Worm (Caenorhabditis elegans) whole organism, L1 larva: ENCODE measurements around the gene paa-1.

Experiments used
- C34B4.2 ChIP-seq: sonication (generic microtip); optimal IDR thresholded peaks from 2 replicates; lab custom pipeline; 2017; ENCODE audit warnings: mild to moderate bottlenecking, missing genetic modification characterization, missing compliant biosample characterization
- alr-1 ChIP-seq: fragments of 200-800 bp; sonication (Bioruptor generic); optimal IDR thresholded peaks from 2 replicates; lab custom pipeline; 2018; ENCODE audit warnings: borderline replicate concordance, mild to moderate bottlenecking, missing genetic modification characterization, missing compliant biosample characterization
- blmp-1 ChIP-seq: fragments of 150-350 bp; optimal IDR thresholded peaks from 2 replicates; lab custom pipeline; 2014; ENCODE audit warnings: missing biosample characterization, missing genetic modification characterization
- ceh-82 ChIP-seq, 3 experiments: fragments of 150-350 bp in 1 of 3; sonication (generic microtip) in 2 of 3; optimal IDR thresholded peaks; 2 replicates each; lab custom pipeline; 2014 to 2017; ENCODE audit warnings: missing biosample characterization in 3 of 3, missing genetic modification characterization in 3 of 3
- ceh-88 ChIP-seq: fragments of 200-800 bp; sonication (Bioruptor generic); IDR thresholded peaks from 2 replicates; pipeline ENCODE4 v1.3.6; 2022; ENCODE audit warnings: missing genetic modification characterization, missing compliant biosample characterization
- ces-1 ChIP-seq: fragments of 150-350 bp; optimal IDR thresholded peaks from 2 replicates; lab custom pipeline; 2014; ENCODE audit warnings: missing biosample characterization, missing genetic modification reagents, missing genetic modification characterization
- efl-1 ChIP-seq, 4 experiments: fragments of 150-350 bp; optimal IDR thresholded peaks in 3 of 4; peaks in 1 of 4; 1 replicate in 1 of 4; 2 replicates in 3 of 4; lab custom pipeline; 2014; ENCODE audit warnings: missing biosample characterization in 2 of 4, missing genetic modification characterization in 2 of 4, missing genetic modification reagents in 2 of 4
- elt-3 ChIP-seq, 6 experiments: fragments of 150-350 bp in 1 of 6; sonication (generic microtip); optimal IDR thresholded peaks; 2 replicates each; lab custom pipeline; 2017 to 2018; ENCODE audit warnings: missing biosample characterization in 6 of 6, missing genetic modification characterization in 6 of 6, inconsistent platforms in 1 of 6
- ets-5 ChIP-seq: fragments of 200-800 bp; sonication (Bioruptor generic); IDR thresholded peaks from 2 replicates; pipeline ENCODE4 v1.3.6; 2022; ENCODE audit warnings: missing genetic modification characterization, missing compliant biosample characterization
- fkh-4 ChIP-seq: sonication (generic microtip); optimal IDR thresholded peaks from 2 replicates; lab custom pipeline; 2016; ENCODE audit warnings: missing compliant biosample characterization, missing genetic modification characterization, borderline replicate concordance
- fos-1 ChIP-seq: fragments of 150-350 bp; optimal IDR thresholded peaks from 2 replicates; lab custom pipeline; 2014; ENCODE audit warnings: missing biosample characterization, missing genetic modification characterization
- grh-1 ChIP-seq: fragments of 200-800 bp; sonication (Bioruptor generic); IDR thresholded peaks from 2 replicates; pipeline ENCODE4 v1.3.6; 2022; ENCODE audit warnings: missing genetic modification reagents, missing genetic modification characterization, missing compliant biosample characterization
- hlh-17 ChIP-seq: fragments of 200-800 bp; sonication (Bioruptor generic); optimal IDR thresholded peaks from 2 replicates; lab custom pipeline; 2018; ENCODE audit warnings: missing genetic modification characterization, mild to moderate bottlenecking, missing compliant biosample characterization, moderate library complexity, borderline replicate concordance
- hlh-4 ChIP-seq: sonication (generic microtip); optimal IDR thresholded peaks from 2 replicates; lab custom pipeline; 2016; ENCODE audit warnings: mild to moderate bottlenecking, missing genetic modification characterization, missing compliant biosample characterization
- hpl-2 ChIP-seq: fragments of 150-350 bp; optimal IDR thresholded peaks from 2 replicates; lab custom pipeline; 2014; ENCODE audit warnings: missing biosample characterization, missing genetic modification reagents, missing genetic modification characterization
- isw-1 ChIP-seq: fragments of 200-800 bp; sonication (Bioruptor generic); IDR thresholded peaks from 2 replicates; pipeline ENCODE4 v1.3.6; 2022; ENCODE audit warnings: missing genetic modification characterization, missing compliant biosample characterization
- jun-1 ChIP-seq: fragments of 150-350 bp; optimal IDR thresholded peaks from 2 replicates; lab custom pipeline; 2014; ENCODE audit warnings: missing biosample characterization, missing genetic modification reagents, missing genetic modification characterization
- lin-13 ChIP-seq: fragments of 150-350 bp; optimal IDR thresholded peaks from 2 replicates; lab custom pipeline; 2014; ENCODE audit warnings: missing biosample characterization, missing genetic modification reagents, missing genetic modification characterization
- lin-14 ChIP-seq: fragments of 200-800 bp; sonication (Bioruptor generic); optimal IDR thresholded peaks from 2 replicates; lab custom pipeline; 2018; ENCODE audit warnings: mild to moderate bottlenecking, missing genetic modification characterization, moderate library complexity, missing compliant biosample characterization
- lin-35 ChIP-seq, 2 experiments: fragments of 150-350 bp; optimal IDR thresholded peaks; 2 replicates each; lab custom pipeline; 2014; ENCODE audit warnings: missing biosample characterization in 2 of 2, missing genetic modification characterization in 2 of 2, missing genetic modification reagents in 2 of 2
- lin-39 ChIP-seq: fragments of 150-350 bp; optimal IDR thresholded peaks from 2 replicates; lab custom pipeline; 2014; ENCODE audit warnings: missing biosample characterization, missing genetic modification reagents, missing genetic modification characterization
- lsy-2 ChIP-seq, 2 experiments: fragments of 150-350 bp; optimal IDR thresholded peaks; 2 replicates each; lab custom pipeline; 2014; ENCODE audit warnings: missing biosample characterization in 2 of 2, missing genetic modification characterization in 2 of 2
- mab-9 ChIP-seq: fragments of 200-800 bp; sonication (Bioruptor generic); IDR thresholded peaks from 2 replicates; pipeline ENCODE4 v1.3.6; 2022; ENCODE audit warnings: missing genetic modification reagents, missing genetic modification characterization, missing compliant biosample characterization
- mef-2 ChIP-seq: fragments of 150-350 bp; optimal IDR thresholded peaks from 2 replicates; lab custom pipeline; 2014; ENCODE audit warnings: missing biosample characterization, missing genetic modification characterization
- mep-1 ChIP-seq: fragments of 150-350 bp; optimal IDR thresholded peaks from 2 replicates; lab custom pipeline; 2014; ENCODE audit warnings: missing biosample characterization, missing genetic modification characterization
- nhr-12 ChIP-seq: sonication (generic microtip); optimal IDR thresholded peaks from 2 replicates; lab custom pipeline; 2017; ENCODE audit warnings: missing biosample characterization, missing genetic modification characterization
- nhr-19 ChIP-seq: fragments of 200-800 bp; sonication (Bioruptor generic); conservative IDR thresholded peaks from 2 replicates; pipeline ENCODE4 v1.3.6; 2022; ENCODE audit warnings: missing genetic modification characterization, missing compliant biosample characterization
- nhr-237 ChIP-seq: fragments of 150-350 bp; optimal IDR thresholded peaks from 2 replicates; lab custom pipeline; 2014; ENCODE audit warnings: missing biosample characterization, missing genetic modification characterization
- nhr-90 ChIP-seq: sonication (generic microtip); optimal IDR thresholded peaks from 2 replicates; lab custom pipeline; 2016; ENCODE audit warnings: mild to moderate bottlenecking, missing genetic modification characterization, missing compliant biosample characterization; ENCODE audit not compliant: poor library complexity
- snpc-4 ChIP-seq: fragments of 150-350 bp; optimal IDR thresholded peaks from 2 replicates; lab custom pipeline; 2014; ENCODE audit warnings: missing biosample characterization, missing genetic modification characterization
- snu-23 ChIP-seq: sonication (generic microtip); optimal IDR thresholded peaks from 2 replicates; lab custom pipeline; 2016; ENCODE audit warnings: missing genetic modification characterization, missing compliant biosample characterization
- sox-4 ChIP-seq: sonication (generic microtip); optimal IDR thresholded peaks from 2 replicates; lab custom pipeline; 2016; ENCODE audit warnings: missing genetic modification characterization, missing compliant biosample characterization
- sup-37 ChIP-seq: fragments of 200-800 bp; sonication (Bioruptor generic); optimal IDR thresholded peaks from 2 replicates; lab custom pipeline; 2018; ENCODE audit warnings: mild to moderate bottlenecking, missing genetic modification characterization, missing compliant biosample characterization
- swsn-7 ChIP-seq: sonication (generic microtip); optimal IDR thresholded peaks from 2 replicates; lab custom pipeline; 2016; ENCODE audit warnings: missing genetic modification characterization, missing compliant biosample characterization
- tbx-2 ChIP-seq: sonication (generic microtip); optimal IDR thresholded peaks from 2 replicates; lab custom pipeline; 2016; ENCODE audit warnings: missing genetic modification characterization, missing compliant biosample characterization
- tlp-1 ChIP-seq: fragments of 150-350 bp; optimal IDR thresholded peaks from 2 replicates; lab custom pipeline; 2014; ENCODE audit warnings: missing biosample characterization, missing genetic modification characterization
- unc-130 ChIP-seq: fragments of 150-350 bp; optimal IDR thresholded peaks from 2 replicates; lab custom pipeline; 2017; ENCODE audit warnings: missing biosample characterization, missing genetic modification characterization, inconsistent platforms
- unc-30 ChIP-seq: sonication (generic microtip); optimal IDR thresholded peaks from 2 replicates; lab custom pipeline; 2017; ENCODE audit warnings: missing biosample characterization, missing genetic modification characterization
- vab-15 ChIP-seq: sonication (generic microtip); optimal IDR thresholded peaks from 2 replicates; lab custom pipeline; 2017; ENCODE audit warnings: missing genotype, mild to moderate bottlenecking, missing genetic modification characterization, missing compliant biosample characterization
- xbp-1 ChIP-seq: sonication (generic microtip); optimal IDR thresholded peaks from 2 replicates; lab custom pipeline; 2016; ENCODE audit warnings: missing genetic modification characterization, missing compliant biosample characterization
- ztf-11 ChIP-seq, 2 experiments: sonication (generic microtip); optimal IDR thresholded peaks; 2 replicates each; lab custom pipeline; 2016 to 2017; ENCODE audit warnings: missing genetic modification characterization in 2 of 2, missing biosample characterization in 1 of 2, missing compliant biosample characterization in 1 of 2

The paa-1 gene

ce11 chrIII:5424363-5424762, 26.2 kb upstream of the paa-1 start:
- TF ChIP-seq swsn-7 (tag; lab: Kevin White, UChicago) (no peak), blmp-1 (peak; percentile 36), nhr-12 (tag; lab: Kevin White, UChicago) (no peak), jun-1 (no peak), hlh-17 (GFP tag; lab: Kevin White, UChicago) (no peak), lin-14 (GFP tag; lab: Kevin White, UChicago) (peak; percentile 8)
- TF ChIP-seq, all 84 proteins: peak for 2

ce11 chrIII:5427096-5427495, 23.4 kb upstream of the paa-1 start:
- no peak for TF ChIP-seq lsy-2 (tag; optimal IDR thresholded peaks at IDR 0.05; lab: Kevin White, UChicago)
- TF ChIP-seq fos-1 (tag; lab: Kevin White, UChicago) = no peak
- TF ChIP-seq mab-9 (GFP tag; lab: Robert Waterston, UW) = no peak
- no peak for TF ChIP-seq tbx-2 (tag; lab: Kevin White, UChicago)
- no peak for TF ChIP-seq lin-39
- no peak for TF ChIP-seq C34B4.2 (tag; lab: Kevin White, UChicago)
- no peak for TF ChIP-seq isw-1 (GFP tag; lab: Robert Waterston, UW)
- TF ChIP-seq swsn-7 (tag; lab: Kevin White, UChicago) = no peak

- TF ChIP-seq vab-15 (no peak), blmp-1 (peak; percentile 81), alr-1 (tag; lab: Kevin White, UChicago) (no peak), unc-30 (no peak)
These were observed 14.2 kb upstream of the paa-1 start for ce11 chrIII:5436306-5436705.

ce11 chrIII:5438064-5438463, 12.5 kb upstream of the paa-1 start:
- TF ChIP-seq ceh-82 (tag; optimal IDR thresholded peaks at IDR 0.05; lab: Kevin White, UChicago) = no peak
- TF ChIP-seq elt-3 (tag; optimal IDR thresholded peaks at IDR 0.05; lab: Kevin White, UChicago) = peak in 1 of 6 experiments; percentile 1

- TF ChIP-seq ets-5 (GFP tag; lab: Robert Waterston, UW) = no peak
- no peak for TF ChIP-seq elt-3 (tag; optimal IDR thresholded peaks at IDR 0.05; lab: Kevin White, UChicago)
- TF ChIP-seq snpc-4 = no peak
- no peak for TF ChIP-seq fkh-4 (tag; lab: Kevin White, UChicago)
- TF ChIP-seq lin-39 = no peak
- TF ChIP-seq hlh-4 (tag; lab: Kevin White, UChicago) = no peak
- no peak for TF ChIP-seq nhr-237 (tag; lab: Kevin White, UChicago)
- no peak for TF ChIP-seq efl-1 (optimal IDR thresholded peaks at IDR 0.05; lab: Kevin White, UChicago)
- no peak for TF ChIP-seq efl-1 (GFP tag; optimal IDR thresholded peaks at IDR 0.05 in 1 of 2; lab: Kevin White, UChicago)
- TF ChIP-seq blmp-1 = no peak
- TF ChIP-seq, all 84 proteins: peak for 0
These were observed 10.0 kb upstream of the paa-1 start, which contains the start of gene W03A5.6 for ce11 chrIII:5440540-5440939. TSS of gene W03A5.6 (minus strand) at chrIII:5440640.

ce11 chrIII:5442711-5443253, 7.7 kb upstream of the paa-1 start, which contains the start of the genes T24G10.2 and disl-2:
TSS of gene T24G10.2 (minus strand) at chrIII:5442761.
TSS of gene disl-2 (plus strand) at chrIII:5443167.
- TF ChIP-seq lsy-2 (tag; optimal IDR thresholded peaks at IDR 0.05; lab: Kevin White, UChicago) (peak; percentile 97 to 99), vab-15 (peak; percentile 6), C34B4.2 (tag; lab: Kevin White, UChicago) (no peak), xbp-1 (peak; percentile 51), lin-39 (peak; percentile 3), fkh-4 (tag; lab: Kevin White, UChicago) (no peak), sup-37 (GFP tag; lab: Kevin White, UChicago) (no peak), hpl-2 (GFP tag; lab: Kevin White, UChicago) (no peak), mef-2 (tag; lab: Kevin White, UChicago) (no peak), ceh-88 (GFP tag; lab: Robert Waterston, UW) (no peak), hlh-4 (tag; lab: Kevin White, UChicago) (no peak), nhr-90 (tag; lab: Kevin White, UChicago) (no peak), ces-1 (GFP tag; lab: Kevin White, UChicago) (no peak), ztf-11 (tag; optimal IDR thresholded peaks at IDR 0.05; lab: Kevin White, UChicago) (no peak), tlp-1 (tag; lab: Kevin White, UChicago) (no peak), grh-1 (GFP tag; lab: Robert Waterston, UW) (no peak), snu-23 (GFP tag; lab: Kevin White, UChicago) (peak; percentile 77), unc-30 (no peak), mep-1 (tag; lab: Kevin White, UChicago) (peak; percentile 78), lin-35 (GFP tag; optimal IDR thresholded peaks at IDR 0.05; lab: Kevin White, UChicago) (peak; percentile 62 to 78), lin-13 (GFP tag; lab: Kevin White, UChicago) (no peak), tbx-2 (tag; lab: Kevin White, UChicago) (peak; percentile 28), sox-4 (tag; lab: Kevin White, UChicago) (no peak), nhr-19 (GFP tag; lab: Robert Waterston, UW) (no peak), unc-130 (tag; lab: Kevin White, UChicago) (peak; percentile 49)
